Fruit fly (Drosophila melanogaster) whole organism, embryonic: ENCODE data around the gene CG17562.

Source experiments
- ATbp ChIP-seq: fragments of 200-800 bp; sonication (Bioruptor generic); optimal IDR thresholded peaks from 2 replicates; lab custom pipeline; 2017; ENCODE audit warnings: missing biosample characterization, mild to moderate bottlenecking, missing genetic modification characterization, missing genetic modification reagents
- Antp ChIP-seq: fragments of 200-800 bp; sonication (Bioruptor generic); optimal IDR thresholded peaks from 3 replicates; lab custom pipeline; 2016; ENCODE audit warnings: missing biosample characterization, missing genetic modification characterization
- CG10654 ChIP-seq: fragments of 200-800 bp; sonication (Bioruptor generic); optimal IDR thresholded peaks from 2 replicates; lab custom pipeline; 2016; ENCODE audit warnings: missing biosample characterization, missing genetic modification characterization
- CG11456 ChIP-seq: fragments of 200-800 bp; sonication (Bioruptor generic); IDR thresholded peaks from 3 replicates; pipeline ENCODE4 v1.3.6; 2022; ENCODE audit warnings: missing biosample characterization, missing genetic modification characterization
- CG13287 ChIP-seq: fragments of 200-800 bp; sonication (Bioruptor generic); IDR thresholded peaks from 2 replicates; pipeline ENCODE4 v1.3.6; 2022; ENCODE audit warnings: missing biosample characterization, missing genetic modification characterization; ENCODE audit not compliant: partially characterized antibody
- CG13624 ChIP-seq: fragments of 200-800 bp; sonication (Bioruptor generic); optimal IDR thresholded peaks from 2 replicates; lab custom pipeline; 2016; ENCODE audit warnings: missing biosample characterization, missing genetic modification characterization
- CG13894 ChIP-seq: fragments of 200-800 bp; sonication (Bioruptor generic); optimal IDR thresholded peaks from 3 replicates; lab custom pipeline; 2018; ENCODE audit warnings: missing biosample characterization, mild to moderate bottlenecking, missing genetic modification characterization, moderate library complexity
- CG14710 ChIP-seq: fragments of 200-800 bp; sonication (Bioruptor generic); optimal IDR thresholded peaks from 3 replicates; lab custom pipeline; 2019; ENCODE audit warnings: missing biosample characterization, mild to moderate bottlenecking, missing genetic modification characterization, moderate library complexity
- CG15514 ChIP-seq: fragments of 200-800 bp; sonication (Bioruptor generic); optimal IDR thresholded peaks from 3 replicates; lab custom pipeline; 2017; ENCODE audit warnings: missing biosample characterization, missing genetic modification characterization, mild to moderate bottlenecking, moderate library complexity, missing genetic modification reagents
- CG15601 ChIP-seq: fragments of 200-800 bp; sonication (Bioruptor generic); optimal IDR thresholded peaks from 3 replicates; lab custom pipeline; 2019; ENCODE audit warnings: missing biosample characterization, mild to moderate bottlenecking, missing genetic modification characterization, moderate library complexity
- CG15696 ChIP-seq: fragments of 200-800 bp; sonication (Bioruptor generic); optimal IDR thresholded peaks from 2 replicates; lab custom pipeline; 2019; ENCODE audit warnings: missing biosample characterization, mild to moderate bottlenecking, missing genetic modification characterization, moderate library complexity
- CG16813 ChIP-seq: fragments of 200-800 bp; sonication (Bioruptor generic); IDR thresholded peaks from 3 replicates; pipeline ENCODE4 v1.3.6; 2022; ENCODE audit warnings: missing biosample characterization, missing genetic modification characterization; ENCODE audit not compliant: partially characterized antibody
- CG17612 ChIP-seq: fragments of 200-800 bp; sonication (Bioruptor generic); IDR thresholded peaks from 2 replicates; pipeline ENCODE4 v1.3.6; 2022; ENCODE audit warnings: missing biosample characterization, missing genetic modification characterization
- CG2116 ChIP-seq: fragments of 200-800 bp; sonication (Bioruptor generic); optimal IDR thresholded peaks from 3 replicates; lab custom pipeline; 2018; ENCODE audit warnings: missing biosample characterization, mild to moderate bottlenecking, missing genetic modification characterization
- CG2120 ChIP-seq: fragments of 200-800 bp; sonication (Bioruptor generic); optimal IDR thresholded peaks from 3 replicates; lab custom pipeline; 2016; ENCODE audit warnings: missing biosample characterization, missing genetic modification characterization
- CG30020 ChIP-seq: fragments of 200-800 bp; optimal IDR thresholded peaks from 2 replicates; lab custom pipeline; 2019; ENCODE audit warnings: missing biosample characterization, mild to moderate bottlenecking, missing genetic modification characterization, moderate library complexity
- CG33213 ChIP-seq: fragments of 200-800 bp; sonication (Bioruptor generic); optimal IDR thresholded peaks from 3 replicates; lab custom pipeline; 2016; ENCODE audit warnings: missing biosample characterization, missing genetic modification characterization
- CG34376 ChIP-seq: fragments of 200-800 bp; sonication (Bioruptor generic); optimal IDR thresholded peaks from 2 replicates; lab custom pipeline; 2018; ENCODE audit warnings: missing biosample characterization, mild to moderate bottlenecking, missing genetic modification characterization
- CG3847 ChIP-seq: fragments of 200-800 bp; sonication (Bioruptor generic); IDR thresholded peaks from 2 replicates; pipeline ENCODE4 v1.3.6; 2022; ENCODE audit warnings: missing biosample characterization, missing genetic modification characterization
- CG42726 ChIP-seq: fragments of 200-800 bp; sonication (Bioruptor generic); IDR thresholded peaks from 2 replicates; pipeline ENCODE4 v1.3.6; 2022; ENCODE audit warnings: missing biosample characterization, missing genetic modification characterization; ENCODE audit not compliant: partially characterized antibody
- CG4360 ChIP-seq: fragments of 200-800 bp; sonication (Bioruptor generic); IDR thresholded peaks from 2 replicates; pipeline ENCODE4 v1.3.6; 2022; ENCODE audit warnings: missing biosample characterization, missing genetic modification characterization
- CG8089 ChIP-seq: fragments of 200-800 bp; sonication (Bioruptor generic); optimal IDR thresholded peaks from 3 replicates; lab custom pipeline; 2016; ENCODE audit warnings: missing biosample characterization, missing genetic modification characterization
- CoRest ChIP-seq: fragments of 200-800 bp; sonication (Bioruptor generic); optimal IDR thresholded peaks from 3 replicates; lab custom pipeline; 2018; ENCODE audit warnings: missing biosample characterization, mild to moderate bottlenecking, missing genetic modification characterization, moderate library complexity
- Dll ChIP-seq: fragments of 200-800 bp; sonication (Bioruptor generic); IDR thresholded peaks from 4 replicates; pipeline ENCODE4 v1.3.6; 2022; ENCODE audit warnings: missing biosample characterization, missing genetic modification characterization; ENCODE audit not compliant: partially characterized antibody
- Dref ChIP-seq: fragments of 200-800 bp; sonication (Bioruptor generic); IDR thresholded peaks from 2 replicates; pipeline ENCODE4 v1.3.6; 2022; ENCODE audit warnings: missing biosample characterization, missing genetic modification characterization
- E2f1 ChIP-seq: fragments of 200-800 bp; sonication (Bioruptor generic); IDR thresholded peaks from 2 replicates; pipeline ENCODE4 v1.3.6; 2022; ENCODE audit warnings: missing biosample characterization, missing genetic modification characterization
- E2f2 ChIP-seq: fragments of 200-800 bp; sonication (Bioruptor generic); IDR thresholded peaks from 2 replicates; pipeline ENCODE4 v1.3.6; 2022; ENCODE audit warnings: missing biosample characterization, missing genetic modification characterization
- HLHmδ ChIP-seq: fragments of 200-800 bp; sonication (Bioruptor generic); optimal IDR thresholded peaks from 2 replicates; lab custom pipeline; 2018; ENCODE audit warnings: missing biosample characterization, mild to moderate bottlenecking, missing genetic modification characterization, moderate library complexity
- HmgD ChIP-seq: fragments of 200-800 bp; sonication (Bioruptor generic); optimal IDR thresholded peaks from 3 replicates; lab custom pipeline; 2016; ENCODE audit warnings: missing biosample characterization, missing genetic modification characterization
- HmgZ ChIP-seq: fragments of 200-800 bp; sonication (Bioruptor generic); optimal IDR thresholded peaks from 2 replicates; lab custom pipeline; 2018; ENCODE audit warnings: missing biosample characterization, mild to moderate bottlenecking, missing genetic modification characterization
- Hr3 ChIP-seq: fragments of 200-800 bp; sonication (Bioruptor generic); optimal IDR thresholded peaks from 3 replicates; lab custom pipeline; 2016; ENCODE audit warnings: missing biosample characterization, missing genetic modification characterization
- MBD-R2 ChIP-seq: fragments of 200-800 bp; sonication (Bioruptor generic); IDR thresholded peaks from 2 replicates; pipeline ENCODE4 v1.3.6; 2022; ENCODE audit warnings: missing biosample characterization, missing genetic modification characterization
- MESR4 ChIP-seq: fragments of 200-800 bp; sonication (Bioruptor generic); optimal IDR thresholded peaks from 2 replicates; lab custom pipeline; 2018; ENCODE audit warnings: missing biosample characterization, mild to moderate bottlenecking, missing genetic modification characterization, moderate library complexity
- Rfx ChIP-seq: fragments of 200-800 bp; sonication (Bioruptor generic); IDR thresholded peaks from 2 replicates; pipeline ENCODE4 v1.3.6; 2022; ENCODE audit warnings: missing biosample characterization, missing genetic modification characterization
- Sox102F ChIP-seq: fragments of 200-800 bp; sonication (Bioruptor generic); optimal IDR thresholded peaks from 2 replicates; lab custom pipeline; 2018; ENCODE audit warnings: missing biosample characterization, mild to moderate bottlenecking, missing genetic modification characterization, moderate library complexity
- Stat92E ChIP-seq, 3 experiments: fragments of >200 bp in 2 of 3; fragments of 200-800 bp in 1 of 3; sonication (Bioruptor generic) in 1 of 3; optimal IDR thresholded peaks; 2 replicates each; lab custom pipeline; 2017 to 2019; ENCODE audit warnings: missing biosample characterization in 3 of 3, missing genetic modification characterization in 3 of 3, mild to moderate bottlenecking in 1 of 3, moderate library complexity in 1 of 3
- YL-1 ChIP-seq: fragments of 200-800 bp; sonication (Bioruptor generic); optimal IDR thresholded peaks from 3 replicates; lab custom pipeline; 2017; ENCODE audit warnings: missing biosample characterization, mild to moderate bottlenecking, missing genetic modification characterization
- ase ChIP-seq: fragments of 200-800 bp; sonication (Bioruptor generic); IDR thresholded peaks from 3 replicates; pipeline ENCODE4 v1.3.6; 2022; ENCODE audit warnings: missing biosample characterization, missing genetic modification characterization
- br ChIP-seq: fragments of >200 bp; optimal IDR thresholded peaks from 2 replicates; lab custom pipeline; 2017
- cg ChIP-seq: fragments of 200-800 bp; sonication (Bioruptor generic); optimal IDR thresholded peaks from 3 replicates; lab custom pipeline; 2019; ENCODE audit warnings: missing biosample characterization, mild to moderate bottlenecking, missing genetic modification characterization, moderate library complexity
- h ChIP-seq: fragments of >200 bp; optimal IDR thresholded peaks from 2 replicates; lab custom pipeline; 2017
- inv ChIP-seq: fragments of 200-800 bp; sonication (Bioruptor generic); IDR thresholded peaks from 2 replicates; pipeline ENCODE4 v1.3.6; 2022; ENCODE audit warnings: missing biosample characterization, missing genetic modification characterization; ENCODE audit not compliant: partially characterized antibody
- nerfin-2 ChIP-seq: fragments of 200-800 bp; sonication (Bioruptor generic); IDR thresholded peaks from 2 replicates; pipeline ENCODE4 v1.3.6; 2022; ENCODE audit warnings: missing biosample characterization, missing genetic modification characterization; ENCODE audit not compliant: partially characterized antibody
- pfk ChIP-seq: fragments of 200-800 bp; sonication (Bioruptor generic); optimal IDR thresholded peaks from 2 replicates; lab custom pipeline; 2018; ENCODE audit warnings: missing biosample characterization, mild to moderate bottlenecking, missing genetic modification characterization, moderate library complexity
- phol ChIP-seq: fragments of 200-800 bp; sonication (Bioruptor generic); optimal IDR thresholded peaks from 3 replicates; lab custom pipeline; 2018; ENCODE audit warnings: missing biosample characterization, mild to moderate bottlenecking, missing genetic modification characterization, moderate library complexity
- pum ChIP-seq: fragments of 200-800 bp; sonication (Bioruptor generic); optimal IDR thresholded peaks from 2 replicates; lab custom pipeline; 2016; ENCODE audit warnings: missing biosample characterization, missing genetic modification characterization
- stwl ChIP-seq: fragments of 200-800 bp; sonication (Bioruptor generic); optimal IDR thresholded peaks from 3 replicates; lab custom pipeline; 2018; ENCODE audit warnings: missing biosample characterization, mild to moderate bottlenecking, missing genetic modification characterization, moderate library complexity
- unc-4 ChIP-seq: fragments of 200-800 bp; sonication (Bioruptor generic); IDR thresholded peaks from 2 replicates; pipeline ENCODE4 v1.3.6; 2022; ENCODE audit warnings: missing biosample characterization, missing genetic modification characterization; ENCODE audit not compliant: partially characterized antibody
- vvl ChIP-seq: fragments of 200-800 bp; sonication (Bioruptor generic); IDR thresholded peaks from 2 replicates; pipeline ENCODE4 v1.3.6; 2022; ENCODE audit warnings: missing biosample characterization, missing genetic modification characterization
- zen2 ChIP-seq: fragments of 200-800 bp; sonication (Bioruptor generic); IDR thresholded peaks from 3 replicates; pipeline ENCODE4 v1.3.6; 2022; ENCODE audit warnings: missing biosample characterization, missing genetic modification characterization; ENCODE audit not compliant: partially characterized antibody

CG17562 gene

DNA sequence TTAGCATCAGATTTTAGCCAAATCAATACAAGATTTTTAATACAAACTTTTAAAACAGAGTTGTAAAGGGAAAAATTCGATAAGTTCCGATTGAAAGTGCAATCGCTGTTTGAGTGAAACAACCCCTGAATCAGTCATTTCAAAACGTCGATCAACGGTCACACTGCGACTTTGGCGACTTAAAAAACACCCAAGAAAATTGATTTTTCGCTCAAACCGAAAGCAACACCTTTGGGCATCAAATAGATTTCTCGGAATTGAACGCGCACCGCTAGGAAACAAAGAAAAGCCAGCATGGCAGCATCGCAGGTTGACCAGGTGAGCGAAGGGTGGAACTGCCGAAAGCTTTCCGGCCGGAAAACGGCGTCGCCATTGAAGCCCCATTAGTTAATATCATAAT, 28.5 kb downstream of the CG17562 start, which contains the start of gene Arl6IP1 (continued):
- no peak for TF ChIP-seq ATbp
- peak; percentile 56 for TF ChIP-seq YL-1 (GFP tag; lab: Kevin White, UChicago)
- peak; percentile 47; the same call in 1 of the 2 replicates for TF ChIP-seq nerfin-2
- peak; percentile 58 for TF ChIP-seq CG15514 (GFP tag; lab: Kevin White, UChicago)
- no peak for TF ChIP-seq HLHmδ
- TF ChIP-seq CG15696 = no peak
- TF ChIP-seq CG15601 (tag; lab: Kevin White, UChicago) = peak; percentile 31
- no peak for TF ChIP-seq CG11456
- TF ChIP-seq CG3847 = no peak
- TF ChIP-seq CG2116 (GFP tag; lab: Kevin White, UChicago) = peak; percentile 99
- no peak for TF ChIP-seq Hr3 (GFP tag; lab: Kevin White, UChicago)
- TF ChIP-seq HmgD (GFP tag; lab: Kevin White, UChicago) = no peak
- peak; percentile 97 for TF ChIP-seq stwl (tag; lab: Kevin White, UChicago)
- TF ChIP-seq E2f1 (GFP tag; lab: Robert Waterston, UW) = no peak
- TF ChIP-seq vvl (GFP tag; lab: Robert Waterston, UW) = 0 out of 2 replicates have a peak, but pooled peaks have one; percentile 11
- peak; percentile 40 for TF ChIP-seq CoRest
- no peak for TF ChIP-seq Antp (GFP tag; lab: Kevin White, UChicago)
- TF ChIP-seq CG33213 (GFP tag; lab: Kevin White, UChicago) = no peak
- no peak for TF ChIP-seq pum (GFP tag; lab: Kevin White, UChicago)
- no peak for TF ChIP-seq CG17612 (GFP tag; lab: Robert Waterston, UW)
- no peak for TF ChIP-seq Sox102F
- peak; percentile 48 for TF ChIP-seq CG14710
- TF ChIP-seq CG4360 = no peak
- peak; percentile 50; the same call in 1 of the 4 replicates for TF ChIP-seq Dll (GFP tag; lab: Robert Waterston, UW)
- peak in 1 of 3 experiments; percentile 39 for TF ChIP-seq Stat92E (GFP tag; optimal IDR thresholded peaks at IDR 0.05; lab: Kevin White, UChicago)
- no peak for TF ChIP-seq ase (GFP tag; lab: Robert Waterston, UW)
- no peak for TF ChIP-seq pfk
- no peak for TF ChIP-seq inv (GFP tag; lab: Robert Waterston, UW)
- no peak for TF ChIP-seq h (lab: Kevin White, UChicago)
- no peak for TF ChIP-seq CG13624 (GFP tag; lab: Kevin White, UChicago)
- no peak for TF ChIP-seq CG8089
- peak; percentile 73 for TF ChIP-seq CG13287
- TF ChIP-seq Dref (GFP tag; lab: Robert Waterston, UW) = peak; percentile 88
- TF ChIP-seq Rfx = no peak
- TF ChIP-seq MESR4 (GFP tag; lab: Kevin White, UChicago) = peak; percentile 72
- TF ChIP-seq br (lab: Kevin White, UChicago) = no peak
- no peak for TF ChIP-seq CG10654 (GFP tag; lab: Kevin White, UChicago)
- no peak for TF ChIP-seq CG13894 (tag; lab: Kevin White, UChicago)
- no peak for TF ChIP-seq CG2120
- peak; percentile 47; the same call in 1 of the 3 replicates for TF ChIP-seq zen2 (GFP tag; lab: Robert Waterston, UW)
- TF ChIP-seq cg (GFP tag; lab: Kevin White, UChicago) = no peak
- peak; percentile 8 for TF ChIP-seq CG34376 (GFP tag; lab: Kevin White, UChicago)
- TF ChIP-seq E2f2 (GFP tag; lab: Robert Waterston, UW) = peak; percentile 90
- TF ChIP-seq MBD-R2 (GFP tag; lab: Robert Waterston, UW) = peak; percentile 91
- peak; percentile 7 for TF ChIP-seq HmgZ (tag; lab: Kevin White, UChicago)
- TF ChIP-seq CG30020 (tag; lab: Kevin White, UChicago) = peak; percentile 30
- peak; percentile 19; the same call in 1 of the 3 replicates for TF ChIP-seq CG16813
- peak; percentile 52 for TF ChIP-seq phol (tag; lab: Kevin White, UChicago)
- TF ChIP-seq CG42726 = peak; percentile 52; the same call in 1 of the 2 replicates
- TF ChIP-seq unc-4 = peak; percentile 34; the same call in 1 of the 2 replicates
